Worm (Caenorhabditis elegans) whole organism, L4 larva: ENCODE measurements around the gene gbh-1.
A peak's percentile ranks its signal among the peaks of the same experiment; 100 is the strongest.

Experiments used
- F37D6.2 ChIP-seq: sonication (generic microtip); optimal IDR thresholded peaks from 2 replicates; lab custom pipeline; 2016; ENCODE audit warnings: mild to moderate bottlenecking, missing genetic modification characterization, missing compliant biosample characterization
- F44E2.7 ChIP-seq: fragments of 200-800 bp; sonication (Bioruptor generic); IDR thresholded peaks from 2 replicates; pipeline ENCODE4 v2.1.2; 2022; ENCODE audit warnings: missing genetic modification characterization, missing compliant biosample characterization
- T20F7.1 ChIP-seq: fragments of 200-800 bp; sonication (Bioruptor generic); optimal IDR thresholded peaks from 2 replicates; lab custom pipeline; 2018; ENCODE audit warnings: mild to moderate bottlenecking, missing genetic modification characterization, missing compliant biosample characterization
- T26A8.4 ChIP-seq: fragments of 200-800 bp; sonication (Bioruptor generic); IDR thresholded peaks from 2 replicates; pipeline ENCODE4 v1.3.6; 2022; ENCODE audit warnings: missing genetic modification characterization, missing compliant biosample characterization
- Y5F2A.4 ChIP-seq: fragments of 200-800 bp; sonication (Bioruptor generic); optimal IDR thresholded peaks from 2 replicates; lab custom pipeline; 2018; ENCODE audit warnings: mild to moderate bottlenecking, missing genetic modification characterization, missing compliant biosample characterization
- aha-1 ChIP-seq: fragments of 150-350 bp; peaks from one replicate; lab custom pipeline; 2014; ENCODE audit warnings: missing biosample characterization, missing genetic modification characterization
- aly-2 ChIP-seq: sonication (generic microtip); optimal IDR thresholded peaks from 2 replicates; lab custom pipeline; 2018; ENCODE audit warnings: missing biosample characterization, missing genetic modification characterization
- arid-1 ChIP-seq: fragments of 200-800 bp; sonication (Bioruptor generic); conservative IDR thresholded peaks from 2 replicates; pipeline ENCODE4 v1.3.6; 2022; ENCODE audit warnings: missing genetic modification reagents, missing genetic modification characterization, missing compliant biosample characterization
- ceh-62 ChIP-seq: sonication (generic microtip); optimal IDR thresholded peaks from 2 replicates; lab custom pipeline; 2017; ENCODE audit warnings: missing biosample characterization, missing genetic modification characterization
- ces-1 ChIP-seq: fragments of 150-350 bp; sonication (generic microtip); optimal IDR thresholded peaks from 4 replicates; lab custom pipeline; 2014; ENCODE audit warnings: missing biosample characterization, missing genetic modification reagents, missing genetic modification characterization
- cey-2 ChIP-seq: sonication (generic microtip); optimal IDR thresholded peaks from 3 replicates; lab custom pipeline; 2017; ENCODE audit warnings: missing genetic modification characterization, mild to moderate bottlenecking, missing compliant biosample characterization, antibody characterized with exemption, borderline replicate concordance; ENCODE audit not compliant: insufficient read depth
- daf-16 ChIP-seq, 3 experiments: sonication (generic microtip); optimal IDR thresholded peaks; 2 replicates each; lab custom pipeline; 2016 to 2017; ENCODE audit warnings: missing genetic modification characterization in 3 of 3, missing genetic modification reagents in 3 of 3, mild to moderate bottlenecking in 2 of 3, missing compliant biosample characterization in 2 of 3, missing biosample characterization in 1 of 3, moderate library complexity in 1 of 3
- daf-19 ChIP-seq: fragments of 200-800 bp; sonication (Bioruptor generic); conservative IDR thresholded peaks from 2 replicates; pipeline ENCODE4 v1.3.6; 2022; ENCODE audit warnings: missing genetic modification characterization, missing compliant biosample characterization
- dmd-9 ChIP-seq: fragments of 200-800 bp; sonication (Bioruptor generic); IDR thresholded peaks from 2 replicates; pipeline ENCODE4 v1.3.6; 2022; ENCODE audit warnings: missing genetic modification reagents, missing genetic modification characterization, missing compliant biosample characterization
- dve-1 ChIP-seq: sonication (generic microtip); optimal IDR thresholded peaks from 2 replicates; lab custom pipeline; 2017; ENCODE audit warnings: antibody characterized with exemption, mild to moderate bottlenecking, missing genetic modification characterization, missing compliant biosample characterization; ENCODE audit not compliant: insufficient read depth
- fkh-10 ChIP-seq: fragments of 150-350 bp; optimal IDR thresholded peaks from 2 replicates; lab custom pipeline; 2014; ENCODE audit warnings: missing biosample characterization, missing genetic modification reagents, missing genetic modification characterization
- hif-1 ChIP-seq, 2 experiments: sonication (generic microtip); optimal IDR thresholded peaks; 2 replicates each; lab custom pipeline; 2016 to 2017; ENCODE audit warnings: missing compliant biosample characterization in 2 of 2, missing genetic modification characterization in 2 of 2, missing genetic modification reagents in 2 of 2, missing genotype in 2 of 2, mild to moderate bottlenecking in 1 of 2
- hlh-30 ChIP-seq: sonication (generic microtip); optimal IDR thresholded peaks from 2 replicates; lab custom pipeline; 2017; ENCODE audit warnings: antibody characterized with exemption, mild to moderate bottlenecking, missing genetic modification characterization, missing compliant biosample characterization; ENCODE audit not compliant: insufficient read depth
- jun-1 ChIP-seq: fragments of 150-350 bp; optimal IDR thresholded peaks from 2 replicates; lab custom pipeline; 2014; ENCODE audit warnings: missing biosample characterization, missing genetic modification reagents, missing genetic modification characterization
- lin-13 ChIP-seq: fragments of 150-350 bp; optimal IDR thresholded peaks from 2 replicates; lab custom pipeline; 2014; ENCODE audit warnings: missing biosample characterization, missing genetic modification reagents, missing genetic modification characterization
- lin-15B ChIP-seq: fragments of 150-350 bp; sonication (generic microtip); optimal IDR thresholded peaks from 3 replicates; lab custom pipeline; 2014; ENCODE audit warnings: missing biosample characterization, missing genetic modification characterization
- lin-39 ChIP-seq: fragments of 150-350 bp; optimal IDR thresholded peaks from 2 replicates; lab custom pipeline; 2014; ENCODE audit warnings: missing biosample characterization, missing genetic modification reagents, missing genetic modification characterization
- lir-3 ChIP-seq: sonication (generic microtip); optimal IDR thresholded peaks from 2 replicates; lab custom pipeline; 2016; ENCODE audit warnings: mild to moderate bottlenecking, missing genetic modification characterization, missing compliant biosample characterization
- madf-9 ChIP-seq: fragments of 200-800 bp; sonication (Bioruptor generic); conservative IDR thresholded peaks from 2 replicates; pipeline ENCODE4 v1.3.6; 2022; ENCODE audit warnings: missing genetic modification reagents, missing genetic modification characterization, missing compliant biosample characterization
- mxl-2 ChIP-seq: fragments of 200-800 bp; sonication (Bioruptor generic); conservative IDR thresholded peaks from 2 replicates; pipeline ENCODE4 v1.3.6; 2022; ENCODE audit warnings: missing genetic modification reagents, missing genetic modification characterization, missing compliant biosample characterization
- mxl-3 ChIP-seq: fragments of 200-800 bp; sonication (Bioruptor generic); optimal IDR thresholded peaks from 2 replicates; lab custom pipeline; 2018; ENCODE audit warnings: mild to moderate bottlenecking, missing genetic modification characterization, missing compliant biosample characterization
- nhr-10 ChIP-seq: fragments of 150-350 bp; optimal IDR thresholded peaks from 2 replicates; lab custom pipeline; 2014; ENCODE audit warnings: missing biosample characterization, missing genetic modification characterization
- nhr-102 ChIP-seq: sonication (generic microtip); optimal IDR thresholded peaks from 2 replicates; lab custom pipeline; 2016; ENCODE audit warnings: mild to moderate bottlenecking, missing genetic modification characterization, moderate library complexity, missing compliant biosample characterization
- nhr-11 ChIP-seq: fragments of 150-350 bp; optimal IDR thresholded peaks from 2 replicates; lab custom pipeline; 2014; ENCODE audit warnings: missing biosample characterization, missing genetic modification characterization
- nhr-111 ChIP-seq: fragments of 200-800 bp; sonication (Bioruptor generic); optimal IDR thresholded peaks from 2 replicates; lab custom pipeline; 2018; ENCODE audit warnings: mild to moderate bottlenecking, missing genetic modification characterization, missing compliant biosample characterization
- nhr-41 ChIP-seq: fragments of 200-800 bp; sonication (Bioruptor generic); IDR thresholded peaks from 2 replicates; pipeline ENCODE4 v1.3.6; 2022; ENCODE audit warnings: missing genetic modification reagents, missing genetic modification characterization, missing compliant biosample characterization
- nhr-77 ChIP-seq: fragments of 150-350 bp; optimal IDR thresholded peaks from 2 replicates; lab custom pipeline; 2014; ENCODE audit warnings: missing biosample characterization, missing genetic modification characterization
- php-3 ChIP-seq: fragments of 200-800 bp; sonication (Bioruptor generic); IDR thresholded peaks from 2 replicates; pipeline ENCODE4 v1.3.6; 2022; ENCODE audit warnings: missing genetic modification reagents, missing genetic modification characterization, missing compliant biosample characterization
- sdz-12 ChIP-seq: fragments of 200-800 bp; sonication (Bioruptor generic); optimal IDR thresholded peaks from 2 replicates; lab custom pipeline; 2018; ENCODE audit warnings: mild to moderate bottlenecking, missing genetic modification characterization, missing compliant biosample characterization
- set-16 ChIP-seq: fragments of 200-800 bp; sonication (Bioruptor generic); IDR thresholded peaks from 2 replicates; pipeline ENCODE4 v1.3.6; 2022; ENCODE audit warnings: missing genetic modification reagents, missing genetic modification characterization, missing compliant biosample characterization
- zip-11 ChIP-seq: fragments of 200-800 bp; sonication (Bioruptor generic); IDR thresholded peaks from 2 replicates; pipeline ENCODE4 v1.3.6; 2022; ENCODE audit warnings: missing genetic modification characterization, missing compliant biosample characterization

gbh-1 gene

DNA sequence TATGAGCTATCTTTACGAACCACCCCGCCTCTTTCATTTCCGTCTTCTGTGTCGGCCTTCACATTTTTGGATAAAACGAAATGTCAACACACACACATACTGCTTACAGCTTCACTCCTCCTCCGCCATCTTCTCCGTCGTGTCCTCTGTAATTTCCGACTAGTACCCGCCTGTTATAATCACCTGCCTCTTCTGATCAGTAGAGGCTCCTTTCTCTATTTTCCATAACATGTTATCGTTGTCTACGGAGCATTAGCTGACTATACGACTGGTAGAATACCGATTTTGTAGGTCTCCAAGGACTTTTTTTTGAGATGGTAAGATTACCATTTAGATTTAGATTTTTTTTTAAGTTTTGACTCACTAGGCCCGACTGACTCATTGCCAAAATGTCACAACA is 8.6 kb downstream of the gbh-1 start:
- TF ChIP-seq aly-2 (tag; lab: Kevin White, UChicago), result no peak
- TF ChIP-seq aha-1 (tag; lab: Kevin White, UChicago), result peak; percentile 91
- TF ChIP-seq sdz-12, result no peak
- TF ChIP-seq, all 104 proteins: peak for 1

- TF ChIP-seq aly-2 (tag; lab: Kevin White, UChicago) (no peak), aha-1 (tag; lab: Kevin White, UChicago) (peak; percentile 66), nhr-10 (tag; lab: Kevin White, UChicago) (no peak), lin-39 (tag; lab: Kevin White, UChicago) (no peak), madf-9 (GFP tag; lab: Robert Waterston, UW) (no peak), nhr-11 (tag; lab: Kevin White, UChicago) (no peak)
These were observed 13.0 kb downstream of the gbh-1 start for ce11 chrII:10680614-10681013.

DNA sequence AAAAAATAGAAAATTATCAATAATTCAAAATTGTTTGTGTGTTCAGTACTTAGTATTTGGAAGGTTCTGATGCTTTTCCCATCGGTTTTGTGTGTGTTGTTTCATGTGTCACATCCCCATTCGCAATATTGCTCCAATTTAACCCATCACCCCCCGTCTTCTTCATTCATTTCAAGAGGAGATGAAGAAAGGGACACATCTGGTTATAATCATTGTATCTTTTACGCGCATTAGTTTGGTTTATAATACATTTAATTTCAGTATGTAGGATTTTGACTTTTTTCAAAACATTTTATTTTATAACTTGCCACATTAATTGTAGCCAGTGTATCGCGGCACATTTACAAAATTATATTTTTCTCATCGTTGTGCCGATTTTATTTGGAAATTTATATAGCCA is 13.5 kb downstream of the gbh-1 start:
- no peak for TF ChIP-seq nhr-102 (tag; lab: Kevin White, UChicago)
- no peak for TF ChIP-seq mxl-3 (GFP tag; lab: Kevin White, UChicago)
- no peak for TF ChIP-seq F44E2.7 (GFP tag; lab: Robert Waterston, UW)
- no peak for TF ChIP-seq jun-1 (tag; lab: Kevin White, UChicago)
- no peak for TF ChIP-seq daf-19 (GFP tag; lab: Robert Waterston, UW)
- TF ChIP-seq zip-11 (GFP tag; lab: Robert Waterston, UW), result no peak
- no peak for TF ChIP-seq fkh-10 (GFP tag; lab: Kevin White, UChicago)
- TF ChIP-seq lir-3, result no peak
- TF ChIP-seq php-3 (GFP tag; lab: Robert Waterston, UW), result no peak
- TF ChIP-seq arid-1, result no peak
- TF ChIP-seq hif-1 (tag; optimal IDR thresholded peaks at IDR 0.05; lab: Kevin White, UChicago), result no peak
- TF ChIP-seq lin-13 (GFP tag; lab: Kevin White, UChicago), result no peak
- TF ChIP-seq mxl-2 (GFP tag; lab: Robert Waterston, UW), result no peak

DNA sequence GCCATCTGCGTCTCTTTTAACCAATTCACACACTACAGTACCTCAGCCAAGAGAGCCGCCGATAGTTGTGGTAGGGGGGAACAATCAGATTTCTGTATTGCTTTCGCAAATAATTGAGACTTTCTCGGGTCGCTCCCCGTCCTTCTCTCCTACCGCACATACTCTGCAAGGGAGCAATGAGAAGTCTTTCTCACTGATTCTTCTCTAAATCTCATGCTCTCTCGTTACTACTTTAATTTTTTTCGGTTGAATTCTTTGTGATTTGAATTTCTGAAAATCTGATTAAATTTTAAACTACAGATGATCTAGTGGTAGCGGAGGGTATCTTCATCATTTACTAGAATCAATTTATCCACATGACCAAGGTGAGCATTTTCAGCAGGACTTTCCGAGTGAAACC is 18.3 kb downstream of the gbh-1 start, which contains the start of gene ptb-1:
Gene ptb-1 (plus strand): TSS at position 301 of the 400 bp plus-strand sequence.
- TF ChIP-seq lin-15B (tag; lab: Kevin White, UChicago), result no peak
- TF ChIP-seq Y5F2A.4 (GFP tag; lab: Kevin White, UChicago), result no peak
- no peak for TF ChIP-seq daf-16 (GFP tag; optimal IDR thresholded peaks at IDR 0.05; lab: Kevin White, UChicago)
- TF ChIP-seq daf-16 (tag; optimal IDR thresholded peaks at IDR 0.05; lab: Kevin White, UChicago), result no peak
- TF ChIP-seq ces-1 (GFP tag; lab: Kevin White, UChicago), result no peak
- TF ChIP-seq set-16 (GFP tag; lab: Robert Waterston, UW), result no peak
- no peak for TF ChIP-seq lin-39 (tag; lab: Kevin White, UChicago)
- no peak for TF ChIP-seq F37D6.2 (tag; lab: Kevin White, UChicago)
- no peak for TF ChIP-seq nhr-111 (GFP tag; lab: Kevin White, UChicago)
- no peak for TF ChIP-seq T20F7.1 (GFP tag; lab: Kevin White, UChicago)
- no peak for TF ChIP-seq mxl-3 (GFP tag; lab: Kevin White, UChicago)
- TF ChIP-seq nhr-77 (tag; lab: Kevin White, UChicago), result no peak
- no peak for TF ChIP-seq T26A8.4
- TF ChIP-seq cey-2 (tag; lab: Kevin White, UChicago), result no peak
- no peak for TF ChIP-seq aly-2 (tag; lab: Kevin White, UChicago)
- no peak for TF ChIP-seq dve-1 (tag; lab: Kevin White, UChicago)
- TF ChIP-seq nhr-41 (GFP tag; lab: Robert Waterston, UW), result no peak
- no peak for TF ChIP-seq hlh-30 (tag; lab: Kevin White, UChicago)
- no peak for TF ChIP-seq dmd-9
- TF ChIP-seq ceh-62 (tag; lab: Kevin White, UChicago), result no peak
- TF ChIP-seq, all 104 proteins: peak for 0
